Worm (Caenorhabditis elegans) whole organism, mixed stage, embryonic: ENCODE measurements around the gene C23H4.8.

Experiments used
- blmp-1 ChIP-seq: fragments of 150-350 bp; optimal IDR thresholded peaks from 2 replicates; lab custom pipeline; 2014; ENCODE audit warnings: missing biosample characterization, missing genetic modification characterization
- cnd-1 ChIP-seq: fragments of 200-800 bp; sonication (Bioruptor generic); optimal IDR thresholded peaks from 2 replicates; lab custom pipeline; 2018; ENCODE audit warnings: mild to moderate bottlenecking, missing genetic modification characterization, missing compliant biosample characterization
- elt-3 ChIP-seq: fragments of 150-350 bp; optimal IDR thresholded peaks from 2 replicates; lab custom pipeline; 2014; ENCODE audit warnings: missing biosample characterization, missing genetic modification characterization
- flh-1 ChIP-seq: fragments of 200-800 bp; sonication (Bioruptor generic); optimal IDR thresholded peaks from 2 replicates; lab custom pipeline; 2018; ENCODE audit warnings: mild to moderate bottlenecking, missing genetic modification characterization, moderate library complexity, missing compliant biosample characterization
- hlh-1 ChIP-seq: fragments of 150-350 bp; optimal IDR thresholded peaks from 2 replicates; lab custom pipeline; 2014; ENCODE audit warnings: missing biosample characterization, missing genetic modification reagents, missing genetic modification characterization
- lin-13 ChIP-seq: fragments of 150-350 bp; optimal IDR thresholded peaks from 2 replicates; lab custom pipeline; 2014; ENCODE audit warnings: missing biosample characterization, missing genetic modification characterization
- nhr-76 ChIP-seq: sonication (generic microtip); optimal IDR thresholded peaks from 2 replicates; lab custom pipeline; 2017; ENCODE audit warnings: missing biosample characterization, missing genetic modification characterization
- sptf-1 ChIP-seq: sonication (generic microtip); optimal IDR thresholded peaks from 2 replicates; lab custom pipeline; 2017; ENCODE audit warnings: mild to moderate bottlenecking, missing genetic modification characterization, moderate library complexity, missing compliant biosample characterization
- unc-39 ChIP-seq: fragments of 150-350 bp; optimal IDR thresholded peaks from 2 replicates; lab custom pipeline; 2014; ENCODE audit warnings: missing biosample characterization, missing genetic modification characterization

DNA sequence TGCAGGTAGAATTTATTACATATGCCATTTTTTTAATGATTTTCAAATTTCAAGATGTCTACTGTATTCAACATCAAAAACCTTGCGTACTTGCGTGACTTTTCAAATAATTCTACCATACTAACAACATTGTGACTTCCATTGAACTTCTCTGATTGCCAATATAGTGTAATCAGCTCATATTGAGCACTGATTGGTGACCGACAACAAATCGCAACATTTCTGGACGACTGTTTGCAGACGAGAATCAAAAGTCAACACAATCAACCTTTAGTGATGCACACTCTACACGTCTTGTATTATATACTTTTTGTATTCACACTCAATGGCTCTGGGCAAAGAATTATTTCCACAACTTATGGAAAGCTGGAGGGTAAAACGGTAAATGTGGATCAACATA lies 24.4 kb downstream of the C23H4.8 start, which contains the start of gene cest-3:
- TF ChIP-seq hlh-1 (no peak), sptf-1 (tag; lab: Kevin White, UChicago) (no peak), elt-3 (tag; lab: Kevin White, UChicago) (no peak), blmp-1 (tag; lab: Kevin White, UChicago) (no peak), lin-13 (no peak), cnd-1 (tag; lab: Kevin White, UChicago) (no peak), flh-1 (no peak), nhr-76 (tag; lab: Kevin White, UChicago) (no peak), unc-39 (tag; lab: Kevin White, UChicago) (no peak)
